Fruit fly (Drosophila melanogaster) whole organism, embryonic: Measurements from ENCODE around the gene CG31102.
A peak's percentile ranks its signal among the peaks of the same experiment; 100 is the strongest.

Experiments used
- CG12219 ChIP-seq: fragments of 200-800 bp; sonication (Bioruptor generic); optimal IDR thresholded peaks from 3 replicates; lab custom pipeline; 2018; ENCODE audit warnings: missing biosample characterization, mild to moderate bottlenecking, missing genetic modification characterization
- CG12769 ChIP-seq: fragments of 200-800 bp; sonication (Bioruptor generic); optimal IDR thresholded peaks from 2 replicates; lab custom pipeline; 2019; ENCODE audit warnings: missing biosample characterization, mild to moderate bottlenecking, missing genetic modification characterization, moderate library complexity
- CG13287 ChIP-seq: fragments of 200-800 bp; sonication (Bioruptor generic); IDR thresholded peaks from 2 replicates; pipeline ENCODE4 v1.3.6; 2022; ENCODE audit warnings: missing biosample characterization, missing genetic modification characterization; ENCODE audit not compliant: partially characterized antibody
- CG15601 ChIP-seq: fragments of 200-800 bp; sonication (Bioruptor generic); optimal IDR thresholded peaks from 3 replicates; lab custom pipeline; 2019; ENCODE audit warnings: missing biosample characterization, mild to moderate bottlenecking, missing genetic modification characterization, moderate library complexity
- CG2875 ChIP-seq: fragments of 200-800 bp; sonication (Bioruptor generic); optimal IDR thresholded peaks from 2 replicates; lab custom pipeline; 2017; ENCODE audit warnings: missing biosample characterization, mild to moderate bottlenecking, missing genetic modification characterization, missing genetic modification reagents
- CG30431 ChIP-seq: fragments of 200-800 bp; sonication (Bioruptor generic); optimal IDR thresholded peaks from 2 replicates; lab custom pipeline; 2017; ENCODE audit warnings: missing biosample characterization, missing genetic modification characterization
- CG31365 ChIP-seq: fragments of 200-800 bp; sonication (Bioruptor generic); optimal IDR thresholded peaks from 2 replicates; lab custom pipeline; 2018; ENCODE audit warnings: missing biosample characterization, mild to moderate bottlenecking, missing genetic modification characterization
- CG34376 ChIP-seq: fragments of 200-800 bp; sonication (Bioruptor generic); optimal IDR thresholded peaks from 2 replicates; lab custom pipeline; 2018; ENCODE audit warnings: missing biosample characterization, mild to moderate bottlenecking, missing genetic modification characterization
- CG6765 ChIP-seq: fragments of 200-800 bp; sonication (Bioruptor generic); optimal IDR thresholded peaks from 3 replicates; lab custom pipeline; 2017; ENCODE audit warnings: missing biosample characterization, mild to moderate bottlenecking, missing genetic modification characterization
- CG6854 ChIP-seq: fragments of 200-800 bp; sonication (Bioruptor generic); optimal IDR thresholded peaks from 3 replicates; lab custom pipeline; 2017; ENCODE audit warnings: missing biosample characterization, mild to moderate bottlenecking, missing genetic modification characterization
- CG7928 ChIP-seq: fragments of 200-800 bp; sonication (Bioruptor generic); optimal IDR thresholded peaks from 2 replicates; lab custom pipeline; 2017; ENCODE audit warnings: missing biosample characterization, mild to moderate bottlenecking, missing genetic modification characterization
- CG7963 ChIP-seq: fragments of 200-800 bp; sonication (Bioruptor generic); IDR thresholded peaks from 3 replicates; pipeline ENCODE4 v1.3.6; 2022; ENCODE audit warnings: missing biosample characterization, missing genetic modification characterization; ENCODE audit not compliant: partially characterized antibody
- CG9817 ChIP-seq: fragments of 200-800 bp; sonication (Bioruptor generic); optimal IDR thresholded peaks from 2 replicates; lab custom pipeline; 2018; ENCODE audit warnings: missing biosample characterization, mild to moderate bottlenecking, missing genetic modification characterization, moderate library complexity
- Dad ChIP-seq: fragments of 200-800 bp; sonication (Bioruptor generic); optimal IDR thresholded peaks from 3 replicates; lab custom pipeline; 2016; ENCODE audit warnings: missing biosample characterization, missing genetic modification characterization
- Doc2 ChIP-seq: fragments of 200-800 bp; sonication (Bioruptor generic); IDR thresholded peaks from 2 replicates; pipeline ENCODE4 v1.3.6; 2022; ENCODE audit warnings: missing biosample characterization, missing genetic modification characterization
- H15 ChIP-seq: fragments of 200-800 bp; sonication (Bioruptor generic); IDR thresholded peaks from 3 replicates; pipeline ENCODE4 v1.3.6; 2022; ENCODE audit warnings: missing biosample characterization, missing genetic modification characterization
- Hand ChIP-seq: fragments of 200-800 bp; sonication (Bioruptor generic); optimal IDR thresholded peaks from 2 replicates; lab custom pipeline; 2017; ENCODE audit warnings: mild to moderate bottlenecking, missing biosample characterization, missing genetic modification reagents, missing genetic modification characterization
- HmgD ChIP-seq: fragments of 200-800 bp; sonication (Bioruptor generic); optimal IDR thresholded peaks from 3 replicates; lab custom pipeline; 2016; ENCODE audit warnings: missing biosample characterization, missing genetic modification characterization
- Lhr ChIP-seq: fragments of 200-800 bp; sonication (Bioruptor generic); optimal IDR thresholded peaks from 3 replicates; lab custom pipeline; 2017; ENCODE audit warnings: mild to moderate bottlenecking, missing biosample characterization, missing genetic modification reagents, missing genetic modification characterization
- PHDP ChIP-seq: fragments of 200-800 bp; sonication (Bioruptor generic); optimal IDR thresholded peaks from 3 replicates; lab custom pipeline; 2018; ENCODE audit warnings: missing biosample characterization, mild to moderate bottlenecking, missing genetic modification characterization, moderate library complexity
- Ptx1 ChIP-seq: fragments of 200-800 bp; sonication (Bioruptor generic); IDR thresholded peaks from 2 replicates; pipeline ENCODE4 v1.3.6; 2022; ENCODE audit warnings: missing biosample characterization, missing genetic modification characterization
- Side ChIP-seq: fragments of 200-800 bp; sonication (Bioruptor generic); optimal IDR thresholded peaks from 2 replicates; lab custom pipeline; 2016; ENCODE audit warnings: missing biosample characterization, missing genetic modification characterization
- Ssrp ChIP-seq: fragments of 200-800 bp; sonication (Bioruptor generic); optimal IDR thresholded peaks from 2 replicates; lab custom pipeline; 2018; ENCODE audit warnings: missing biosample characterization, mild to moderate bottlenecking, missing genetic modification characterization, moderate library complexity
- ab ChIP-seq: fragments of 200-800 bp; sonication (Bioruptor generic); optimal IDR thresholded peaks from 2 replicates; lab custom pipeline; 2016; ENCODE audit warnings: missing biosample characterization, missing genetic modification characterization
- ac ChIP-seq: fragments of 200-800 bp; sonication (Bioruptor generic); optimal IDR thresholded peaks from 3 replicates; lab custom pipeline; 2017; ENCODE audit warnings: missing biosample characterization, mild to moderate bottlenecking, missing genetic modification characterization
- al ChIP-seq: fragments of 200-800 bp; sonication (Bioruptor generic); IDR thresholded peaks from 2 replicates; pipeline ENCODE4 v1.3.6; 2022; ENCODE audit warnings: missing biosample characterization, missing genetic modification characterization
- ato ChIP-seq: fragments of 200-800 bp; sonication (Bioruptor generic); IDR thresholded peaks from 2 replicates; pipeline ENCODE4 v1.3.6; 2022; ENCODE audit warnings: missing biosample characterization, missing genetic modification characterization; ENCODE audit not compliant: partially characterized antibody
- ci ChIP-seq: fragments of 200-800 bp; sonication (Bioruptor generic); IDR thresholded peaks from 3 replicates; pipeline ENCODE4 v1.3.6; 2022; ENCODE audit warnings: missing biosample characterization, missing genetic modification characterization
- crc ChIP-seq: fragments of 200-800 bp; sonication (Bioruptor generic); optimal IDR thresholded peaks from 2 replicates; lab custom pipeline; 2016; ENCODE audit warnings: missing biosample characterization, missing genetic modification characterization
- crol ChIP-seq: fragments of 200-800 bp; sonication (Bioruptor generic); IDR thresholded peaks from 2 replicates; pipeline ENCODE4 v1.3.6; 2022; ENCODE audit warnings: missing biosample characterization, missing genetic modification characterization
- dan ChIP-seq: fragments of 200-800 bp; sonication (Bioruptor generic); IDR thresholded peaks from 2 replicates; pipeline ENCODE4 v1.3.6; 2022; ENCODE audit warnings: missing biosample characterization, missing genetic modification characterization
- dimm ChIP-seq: fragments of 200-800 bp; sonication (Bioruptor generic); IDR thresholded peaks from 2 replicates; pipeline ENCODE4 v1.3.6; 2022; ENCODE audit warnings: missing biosample characterization, missing genetic modification characterization
- dm ChIP-seq: fragments of 200-800 bp; sonication (Bioruptor generic); optimal IDR thresholded peaks from 3 replicates; lab custom pipeline; 2016; ENCODE audit warnings: missing biosample characterization, missing genetic modification characterization
- en ChIP-seq: fragments of 200-800 bp; sonication (Bioruptor generic); optimal IDR thresholded peaks from 2 replicates; lab custom pipeline; 2016; ENCODE audit warnings: missing biosample characterization, missing genetic modification characterization
- ewg ChIP-seq: fragments of 200-800 bp; sonication (Bioruptor generic); optimal IDR thresholded peaks from 3 replicates; lab custom pipeline; 2017; ENCODE audit warnings: mild to moderate bottlenecking, missing biosample characterization, missing genetic modification reagents, missing genetic modification characterization
- fd3F ChIP-seq: fragments of 200-800 bp; sonication (Bioruptor generic); optimal IDR thresholded peaks from 2 replicates; lab custom pipeline; 2018; ENCODE audit warnings: missing biosample characterization, mild to moderate bottlenecking, missing genetic modification characterization, moderate library complexity
- gcm ChIP-seq: fragments of 200-800 bp; sonication (Bioruptor generic); optimal IDR thresholded peaks from 2 replicates; lab custom pipeline; 2019; ENCODE audit warnings: missing biosample characterization, mild to moderate bottlenecking, missing genetic modification characterization, moderate library complexity
- gfzf ChIP-seq: fragments of 200-800 bp; sonication (Bioruptor generic); optimal IDR thresholded peaks from 2 replicates; lab custom pipeline; 2016; ENCODE audit warnings: missing biosample characterization, mild to moderate bottlenecking, missing genetic modification characterization, moderate library complexity
- gsb-n ChIP-seq: fragments of 200-800 bp; sonication (Bioruptor generic); optimal IDR thresholded peaks from 3 replicates; lab custom pipeline; 2018; ENCODE audit warnings: missing biosample characterization, mild to moderate bottlenecking, missing genetic modification characterization
- h ChIP-seq: fragments of >200 bp; optimal IDR thresholded peaks from 2 replicates; lab custom pipeline; 2017
- kah ChIP-seq: fragments of 200-800 bp; sonication (Bioruptor generic); optimal IDR thresholded peaks from 2 replicates; lab custom pipeline; 2018; ENCODE audit warnings: missing biosample characterization, mild to moderate bottlenecking, missing genetic modification characterization
- ken ChIP-seq: fragments of 200-800 bp; sonication (Bioruptor generic); IDR thresholded peaks from 3 replicates; pipeline ENCODE4 v1.3.6; 2022; ENCODE audit warnings: missing biosample characterization, missing genetic modification characterization
- knrl ChIP-seq: fragments of 200-800 bp; sonication (Bioruptor generic); IDR thresholded peaks from 3 replicates; pipeline ENCODE4 v1.3.6; 2022; ENCODE audit warnings: missing biosample characterization, missing genetic modification characterization; ENCODE audit not compliant: partially characterized antibody
- onecut ChIP-seq: fragments of 200-800 bp; sonication (Bioruptor generic); IDR thresholded peaks from 2 replicates; pipeline ENCODE4 v1.3.6; 2022; ENCODE audit warnings: missing biosample characterization, missing genetic modification characterization
- otp ChIP-seq: fragments of 200-800 bp; sonication (Bioruptor generic); IDR thresholded peaks from 3 replicates; pipeline ENCODE4, ENCODE4 v1.3.6; 2022; ENCODE audit warnings: missing biosample characterization, missing genetic modification characterization
- peb ChIP-seq: fragments of 200-800 bp; sonication (Bioruptor generic); IDR thresholded peaks from 2 replicates; pipeline ENCODE4 v1.3.6; 2022; ENCODE audit warnings: missing biosample characterization, missing genetic modification characterization
- scrt ChIP-seq: fragments of 200-800 bp; sonication (Bioruptor generic); optimal IDR thresholded peaks from 2 replicates; lab custom pipeline; 2018; ENCODE audit warnings: missing biosample characterization, mild to moderate bottlenecking, missing genetic modification characterization, moderate library complexity
- seq ChIP-seq: fragments of 200-800 bp; sonication (Bioruptor generic); IDR thresholded peaks from 2 replicates; pipeline ENCODE4 v1.3.6; 2022; ENCODE audit warnings: missing biosample characterization, missing genetic modification characterization
- sisA ChIP-seq: fragments of 200-800 bp; sonication (Bioruptor generic); IDR thresholded peaks from 2 replicates; pipeline ENCODE4 v1.3.6; 2022; ENCODE audit warnings: missing biosample characterization, missing genetic modification characterization
- tgo ChIP-seq: fragments of 200-800 bp; sonication (Bioruptor generic); IDR thresholded peaks from 3 replicates; pipeline ENCODE4 v1.3.6; 2022; ENCODE audit warnings: missing biosample characterization, missing genetic modification characterization
- zen ChIP-seq: fragments of 200-800 bp; sonication (Bioruptor generic); optimal IDR thresholded peaks from 3 replicates; lab custom pipeline; 2018; ENCODE audit warnings: missing biosample characterization, mild to moderate bottlenecking, missing genetic modification characterization, moderate library complexity
- zfh2 ChIP-seq: fragments of 200-800 bp; sonication (Bioruptor generic); optimal IDR thresholded peaks from 2 replicates; lab custom pipeline; 2016; ENCODE audit warnings: missing biosample characterization, missing genetic modification characterization

CG31102 gene

DNA sequence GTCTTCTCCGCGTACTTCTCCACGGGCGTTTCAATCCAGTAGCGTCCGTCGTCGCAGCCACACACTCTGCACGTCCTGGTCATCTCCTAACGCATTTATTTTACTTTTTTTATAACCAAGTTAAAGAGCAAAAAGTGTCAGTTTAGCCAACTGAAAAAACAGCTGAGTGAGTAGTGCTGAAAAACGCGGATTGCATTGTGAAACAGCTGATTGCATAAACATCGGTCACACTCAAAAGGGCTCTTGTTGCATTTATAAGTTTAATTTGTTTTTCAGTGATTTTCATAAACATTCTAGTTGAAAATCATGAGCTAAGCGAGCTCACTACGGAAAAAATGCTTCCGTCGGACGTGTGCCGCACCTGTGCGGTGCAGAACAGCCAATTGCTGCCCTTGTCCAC lies 39.7 kb upstream of the CG31102 start, which contains the start of the genes CG10669 and CG11902:
TSS of gene CG10669 (minus strand) at position 179 of the 400 bp plus-strand sequence.
TSS of gene CG11902 (plus strand) at position 193 of the 400 bp plus-strand sequence.
- TF ChIP-seq scrt (GFP tag; lab: Kevin White, UChicago) (peak; percentile 23), CG9817 (no peak), H15 (no peak), Lhr (no peak), CG30431 (GFP tag; lab: Kevin White, UChicago) (no peak), dan (no peak), h (no peak), Ptx1 (GFP tag; lab: Robert Waterston, UW) (no peak), ab (GFP tag; lab: Kevin White, UChicago) (no peak), gsb-n (tag; lab: Kevin White, UChicago) (no peak), knrl (no peak), Doc2 (GFP tag; lab: Robert Waterston, UW) (no peak), al (no peak), CG13287 (peak; percentile 26; the same call in 1 of the 2 replicates), onecut (no peak), ken (GFP tag; lab: Robert Waterston, UW) (no peak), tgo (no peak), CG7963 (GFP tag; lab: Robert Waterston, UW) (no peak), Side (GFP tag; lab: Kevin White, UChicago) (no peak), gfzf (GFP tag; lab: Kevin White, UChicago) (peak; percentile 47), ac (GFP tag; lab: Kevin White, UChicago) (no peak), CG12219 (GFP tag; lab: Kevin White, UChicago) (no peak), seq (GFP tag; lab: Robert Waterston, UW) (no peak), CG6765 (GFP tag; lab: Kevin White, UChicago) (no peak), peb (GFP tag; lab: Robert Waterston, UW) (no peak), CG31365 (tag; lab: Kevin White, UChicago) (no peak), Hand (GFP tag; lab: Kevin White, UChicago) (no peak), CG6854 (GFP tag; lab: Kevin White, UChicago) (no peak), CG12769 (tag; lab: Kevin White, UChicago) (no peak), otp (no peak), crol (no peak), sisA (GFP tag; lab: Robert Waterston, UW) (no peak), en (GFP tag; lab: Kevin White, UChicago) (no peak), zfh2 (GFP tag; lab: Kevin White, UChicago) (no peak), kah (GFP tag; lab: Kevin White, UChicago) (peak; percentile 14), HmgD (GFP tag; lab: Kevin White, UChicago) (no peak), fd3F (GFP tag; lab: Kevin White, UChicago) (no peak), CG34376 (GFP tag; lab: Kevin White, UChicago) (no peak), dimm (GFP tag; lab: Robert Waterston, UW) (no peak), ato (GFP tag; lab: Robert Waterston, UW) (no peak), Ssrp (tag; lab: Kevin White, UChicago) (no peak), ci (GFP tag; lab: Robert Waterston, UW) (0 out of 3 replicates have a peak, but pooled peaks have one; percentile 9), zen (tag; lab: Kevin White, UChicago) (no peak), gcm (GFP tag; lab: Kevin White, UChicago) (no peak), Dad (no peak), CG15601 (tag; lab: Kevin White, UChicago) (no peak), PHDP (no peak), crc (GFP tag; lab: Kevin White, UChicago) (no peak), CG7928 (GFP tag; lab: Kevin White, UChicago) (no peak), ewg (GFP tag; lab: Kevin White, UChicago) (no peak), CG2875 (GFP tag; lab: Kevin White, UChicago) (no peak), dm (GFP tag; lab: Kevin White, UChicago) (no peak)
